Fruit fly (Drosophila melanogaster) whole organism, embryonic: ENCODE measurements around the gene snk.
A peak's percentile ranks its signal among the peaks of the same experiment; 100 is the strongest.

Experiments
- CG10366 ChIP-seq: fragments of 200-800 bp; sonication (Bioruptor generic); IDR thresholded peaks from 2 replicates; pipeline ENCODE4 v1.3.6; 2022; ENCODE audit warnings: missing biosample characterization, missing genetic modification characterization
- CG10654 ChIP-seq: fragments of 200-800 bp; sonication (Bioruptor generic); optimal IDR thresholded peaks from 2 replicates; lab custom pipeline; 2016; ENCODE audit warnings: missing biosample characterization, missing genetic modification characterization
- CG1233 ChIP-seq: fragments of 200-800 bp; sonication (Bioruptor generic); optimal IDR thresholded peaks from 4 replicates; lab custom pipeline; 2018; ENCODE audit warnings: missing biosample characterization, mild to moderate bottlenecking, missing genetic modification characterization
- CG14860 ChIP-seq: fragments of 200-800 bp; sonication (Bioruptor generic); IDR thresholded peaks from 3 replicates; pipeline ENCODE4 v1.3.6; 2022; ENCODE audit warnings: missing biosample characterization, missing genetic modification characterization; ENCODE audit not compliant: partially characterized antibody
- CG1529 ChIP-seq: fragments of 200-800 bp; sonication (Bioruptor generic); optimal IDR thresholded peaks from 3 replicates; lab custom pipeline; 2018; ENCODE audit warnings: missing biosample characterization, missing genetic modification characterization
- CG17361 ChIP-seq: fragments of 200-800 bp; sonication (Bioruptor generic); IDR thresholded peaks from 3 replicates; pipeline ENCODE4 v1.3.6; 2022; ENCODE audit warnings: missing biosample characterization, missing genetic modification characterization
- CG17612 ChIP-seq: fragments of 200-800 bp; sonication (Bioruptor generic); IDR thresholded peaks from 2 replicates; pipeline ENCODE4 v1.3.6; 2022; ENCODE audit warnings: missing biosample characterization, missing genetic modification characterization
- CG18476 ChIP-seq: fragments of 200-800 bp; sonication (Bioruptor generic); optimal IDR thresholded peaks from 2 replicates; lab custom pipeline; 2016; ENCODE audit warnings: missing biosample characterization, mild to moderate bottlenecking, missing genetic modification characterization
- CG2120 ChIP-seq: fragments of 200-800 bp; sonication (Bioruptor generic); optimal IDR thresholded peaks from 3 replicates; lab custom pipeline; 2016; ENCODE audit warnings: missing biosample characterization, missing genetic modification characterization
- CG2199 ChIP-seq: fragments of 200-800 bp; sonication (Bioruptor generic); IDR thresholded peaks from 3 replicates; pipeline ENCODE4 v1.3.6; 2022; ENCODE audit warnings: missing biosample characterization, missing genetic modification characterization
- CG34422 ChIP-seq: fragments of 200-800 bp; sonication (Bioruptor generic); IDR thresholded peaks from 3 replicates; pipeline ENCODE4 v1.3.6; 2022; ENCODE audit warnings: missing biosample characterization, missing genetic modification characterization
- CG3838 ChIP-seq: fragments of 200-800 bp; sonication (Bioruptor generic); optimal IDR thresholded peaks from 3 replicates; lab custom pipeline; 2016; ENCODE audit warnings: missing biosample characterization, missing genetic modification characterization
- CG3847 ChIP-seq: fragments of 200-800 bp; sonication (Bioruptor generic); IDR thresholded peaks from 2 replicates; pipeline ENCODE4 v1.3.6; 2022; ENCODE audit warnings: missing biosample characterization, missing genetic modification characterization
- CG4730 ChIP-seq: fragments of 200-800 bp; sonication (Bioruptor generic); IDR thresholded peaks from 2 replicates; pipeline ENCODE4 v1.3.6; 2022; ENCODE audit warnings: missing biosample characterization, missing genetic modification characterization
- CG4854 ChIP-seq: fragments of 200-800 bp; sonication (Bioruptor generic); optimal IDR thresholded peaks from 2 replicates; lab custom pipeline; 2016; ENCODE audit warnings: missing biosample characterization, missing genetic modification characterization, inconsistent platforms
- CG6254 ChIP-seq: fragments of 200-800 bp; sonication (Bioruptor generic); optimal IDR thresholded peaks from 3 replicates; lab custom pipeline; 2017; ENCODE audit warnings: mild to moderate bottlenecking, missing biosample characterization, missing genetic modification reagents, missing genetic modification characterization
- CG8290 ChIP-seq, 3 experiments: fragments of 200-800 bp; sonication (Bioruptor generic); optimal IDR thresholded peaks; 2 replicates each; lab custom pipeline; 2016 to 2019; ENCODE audit warnings: missing biosample characterization in 3 of 3, missing genetic modification characterization in 3 of 3, mild to moderate bottlenecking in 2 of 3, moderate library complexity in 1 of 3
- CG8359 ChIP-seq: fragments of 200-800 bp; sonication (Bioruptor generic); optimal IDR thresholded peaks from 2 replicates; lab custom pipeline; 2017; ENCODE audit warnings: missing biosample characterization, mild to moderate bottlenecking, missing genetic modification characterization, borderline replicate concordance
- CG9797 ChIP-seq: fragments of 200-800 bp; sonication (Bioruptor generic); optimal IDR thresholded peaks from 3 replicates; lab custom pipeline; 2018; ENCODE audit warnings: missing biosample characterization, mild to moderate bottlenecking, missing genetic modification characterization
- Chrac-16 ChIP-seq: fragments of 200-800 bp; sonication (Bioruptor generic); optimal IDR thresholded peaks from 3 replicates; lab custom pipeline; 2016; ENCODE audit warnings: missing biosample characterization, missing genetic modification characterization
- D19B ChIP-seq: fragments of 200-800 bp; sonication (Bioruptor generic); optimal IDR thresholded peaks from 2 replicates; lab custom pipeline; 2017; ENCODE audit warnings: missing biosample characterization, mild to moderate bottlenecking, missing genetic modification characterization
- Dip3 ChIP-seq: fragments of 200-800 bp; sonication (Bioruptor generic); optimal IDR thresholded peaks from 3 replicates; lab custom pipeline; 2016; ENCODE audit warnings: missing biosample characterization, missing genetic modification characterization
- HLHmδ ChIP-seq: fragments of 200-800 bp; sonication (Bioruptor generic); optimal IDR thresholded peaks from 2 replicates; lab custom pipeline; 2018; ENCODE audit warnings: missing biosample characterization, mild to moderate bottlenecking, missing genetic modification characterization, moderate library complexity
- Hr39 ChIP-seq: fragments of >200 bp; optimal IDR thresholded peaks from 2 replicates; lab custom pipeline; 2017
- Myb ChIP-seq: fragments of 200-800 bp; sonication (Bioruptor generic); optimal IDR thresholded peaks from 2 replicates; lab custom pipeline; 2016; ENCODE audit warnings: missing biosample characterization, missing genetic modification characterization
- Neu2 ChIP-seq: fragments of 200-800 bp; sonication (Bioruptor generic); optimal IDR thresholded peaks from 3 replicates; lab custom pipeline; 2016; ENCODE audit warnings: missing biosample characterization, missing genetic modification characterization, borderline replicate concordance
- Nf-YC ChIP-seq: fragments of 200-800 bp; optimal IDR thresholded peaks from 3 replicates; lab custom pipeline; 2019; ENCODE audit warnings: missing biosample characterization, mild to moderate bottlenecking, missing genetic modification characterization, moderate library complexity
- Rx ChIP-seq: fragments of 200-800 bp; sonication (Bioruptor generic); IDR thresholded peaks from 2 replicates; pipeline ENCODE4 v1.3.6; 2022; ENCODE audit warnings: missing biosample characterization, missing genetic modification characterization
- Tbp ChIP-seq: fragments of >200 bp; optimal IDR thresholded peaks from 2 replicates; lab custom pipeline; 2018; ENCODE audit warnings: missing biosample characterization, missing genetic modification characterization
- Vsx1 ChIP-seq: fragments of 200-800 bp; sonication (Bioruptor generic); optimal IDR thresholded peaks from 2 replicates; lab custom pipeline; 2017; ENCODE audit warnings: missing biosample characterization, mild to moderate bottlenecking, missing genetic modification characterization, missing genetic modification reagents
- Xrp1 ChIP-seq: fragments of 200-800 bp; sonication (Bioruptor generic); IDR thresholded peaks from 2 replicates; pipeline ENCODE4 v1.3.6; 2022; ENCODE audit warnings: missing biosample characterization, missing genetic modification characterization
- YL-1 ChIP-seq: fragments of 200-800 bp; sonication (Bioruptor generic); optimal IDR thresholded peaks from 3 replicates; lab custom pipeline; 2017; ENCODE audit warnings: missing biosample characterization, mild to moderate bottlenecking, missing genetic modification characterization
- amos ChIP-seq: fragments of 200-800 bp; sonication (Bioruptor generic); IDR thresholded peaks from 2 replicates; pipeline ENCODE4 v1.3.6; 2022; ENCODE audit warnings: missing biosample characterization, missing genetic modification characterization; ENCODE audit not compliant: partially characterized antibody
- cas ChIP-seq: fragments of 200-800 bp; sonication (Bioruptor generic); IDR thresholded peaks from 2 replicates; pipeline ENCODE4 v1.3.6; 2022; ENCODE audit warnings: missing biosample characterization, missing genetic modification characterization
- cato ChIP-seq: fragments of 200-800 bp; sonication (Bioruptor generic); optimal IDR thresholded peaks from 2 replicates; lab custom pipeline; 2016; ENCODE audit warnings: missing biosample characterization, missing genetic modification characterization, borderline replicate concordance
- chinmo ChIP-seq: fragments of 200-800 bp; sonication (Bioruptor generic); IDR thresholded peaks from 4 replicates; pipeline ENCODE4 v1.3.6; 2022; ENCODE audit warnings: missing biosample characterization, missing genetic modification characterization; ENCODE audit not compliant: partially characterized antibody
- dan ChIP-seq: fragments of 200-800 bp; sonication (Bioruptor generic); IDR thresholded peaks from 2 replicates; pipeline ENCODE4 v1.3.6; 2022; ENCODE audit warnings: missing biosample characterization, missing genetic modification characterization
- dati ChIP-seq: fragments of 200-800 bp; sonication (Bioruptor generic); IDR thresholded peaks from 2 replicates; pipeline ENCODE4 v1.3.6; 2022; ENCODE audit warnings: missing biosample characterization, missing genetic modification characterization
- dimm ChIP-seq: fragments of 200-800 bp; sonication (Bioruptor generic); IDR thresholded peaks from 2 replicates; pipeline ENCODE4 v1.3.6; 2022; ENCODE audit warnings: missing biosample characterization, missing genetic modification characterization
- emc ChIP-seq: fragments of 200-800 bp; sonication (Bioruptor generic); optimal IDR thresholded peaks from 2 replicates; lab custom pipeline; 2016; ENCODE audit warnings: missing biosample characterization, missing genetic modification characterization
- grn ChIP-seq: fragments of 200-800 bp; sonication (Bioruptor generic); optimal IDR thresholded peaks from 3 replicates; lab custom pipeline; 2017; ENCODE audit warnings: missing biosample characterization, missing genetic modification characterization
- ken ChIP-seq: fragments of 200-800 bp; sonication (Bioruptor generic); IDR thresholded peaks from 3 replicates; pipeline ENCODE4 v1.3.6; 2022; ENCODE audit warnings: missing biosample characterization, missing genetic modification characterization
- lola ChIP-seq, 3 experiments: fragments of >200 bp in 2 of 3; fragments of 200-800 bp in 1 of 3; sonication (Bioruptor generic) in 1 of 3; optimal IDR thresholded peaks; 2 replicates each; lab custom pipeline; 2017 to 2019; ENCODE audit warnings: missing biosample characterization in 3 of 3, missing genetic modification characterization in 3 of 3, mild to moderate bottlenecking in 1 of 3, moderate library complexity in 1 of 3
- nerfin-1 ChIP-seq: fragments of 200-800 bp; sonication (Bioruptor generic); optimal IDR thresholded peaks from 3 replicates; lab custom pipeline; 2019; ENCODE audit warnings: missing biosample characterization, mild to moderate bottlenecking, missing genetic modification characterization, moderate library complexity
- pita ChIP-seq: fragments of 200-800 bp; sonication (Bioruptor generic); optimal IDR thresholded peaks from 2 replicates; lab custom pipeline; 2017; ENCODE audit warnings: missing biosample characterization, mild to moderate bottlenecking, missing genetic modification characterization
- tll ChIP-seq, 2 experiments: fragments of 200-800 bp in 1 of 2; fragments of >200 bp in 1 of 2; sonication (Bioruptor generic) in 1 of 2; optimal IDR thresholded peaks; 2 replicates each; lab custom pipeline; 2017 to 2019; ENCODE audit warnings: missing biosample characterization in 2 of 2, missing genetic modification characterization in 2 of 2, mild to moderate bottlenecking in 1 of 2, moderate library complexity in 1 of 2
- trh ChIP-seq: fragments of 200-800 bp; sonication (Bioruptor generic); optimal IDR thresholded peaks from 2 replicates; lab custom pipeline; 2016; ENCODE audit warnings: missing biosample characterization, missing genetic modification characterization
- ttk ChIP-seq: fragments of 200-800 bp; sonication (Bioruptor generic); IDR thresholded peaks from 2 replicates; pipeline ENCODE4 v2.1.2; 2022; ENCODE audit warnings: missing biosample characterization, missing genetic modification characterization
- vfl ChIP-seq: fragments of 200-800 bp; sonication (Bioruptor generic); optimal IDR thresholded peaks from 2 replicates; lab custom pipeline; 2016; ENCODE audit warnings: missing biosample characterization, missing genetic modification characterization
- wdn ChIP-seq: fragments of 200-800 bp; sonication (Bioruptor generic); IDR thresholded peaks from 2 replicates; pipeline ENCODE4 v1.3.6; 2022; ENCODE audit warnings: missing biosample characterization, missing genetic modification characterization

snk gene

DNA sequence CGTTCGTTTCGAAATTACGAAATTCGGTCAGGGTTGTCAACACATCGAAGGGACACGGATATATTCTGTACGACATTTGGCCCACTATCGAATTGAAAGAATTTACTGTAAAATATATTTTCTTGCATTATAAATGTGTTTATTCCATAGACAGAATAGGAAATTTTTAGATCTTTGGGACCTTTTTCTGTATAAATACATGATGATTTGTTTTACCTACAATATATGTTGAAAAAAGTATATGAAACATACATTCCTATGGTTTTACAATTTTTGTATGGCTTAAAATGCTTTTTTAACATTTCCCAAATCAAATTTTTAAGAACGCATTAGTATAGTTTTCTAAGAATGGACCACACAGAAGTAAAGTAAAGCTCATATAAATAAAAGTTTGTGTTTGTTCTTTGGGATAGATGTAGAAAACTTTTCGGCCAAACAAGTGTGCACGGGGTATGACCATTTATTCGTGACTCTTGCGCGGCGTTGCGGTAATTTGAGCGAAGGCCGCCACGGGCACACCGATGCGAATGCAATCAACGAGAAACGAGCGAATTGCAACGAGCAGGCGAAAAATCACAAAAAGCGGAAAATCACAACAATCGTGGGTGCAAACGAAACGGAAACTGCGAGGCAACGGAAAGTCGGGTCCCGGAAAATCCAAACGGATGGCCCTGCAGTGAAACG, 44.9 kb downstream of the snk start, which contains the start of the genes CG17327, CG44194 and CG7518 (continued):
- TF ChIP-seq emc (no peak), CG10366 (GFP tag; lab: Robert Waterston, UW) (no peak), CG8359 (no peak), Hr39 (no peak), Dip3 (peak; percentile 22), CG17361 (GFP tag; lab: Robert Waterston, UW) (no peak), CG8290 (GFP tag; optimal IDR thresholded peaks at IDR 0.05; lab: Kevin White, UChicago) (no peak), CG8290 (tag; optimal IDR thresholded peaks at IDR 0.05; lab: Kevin White, UChicago) (no peak), CG18476 (GFP tag; lab: Kevin White, UChicago) (peak; percentile 6), CG4730 (GFP tag; lab: Robert Waterston, UW) (no peak), HLHmδ (GFP tag; lab: Kevin White, UChicago) (no peak), Vsx1 (GFP tag; lab: Kevin White, UChicago) (no peak), D19B (GFP tag; lab: Kevin White, UChicago) (no peak), CG2199 (GFP tag; lab: Robert Waterston, UW) (no peak), Xrp1 (no peak), CG1233 (no peak), CG3838 (GFP tag; lab: Kevin White, UChicago) (no peak), CG10654 (GFP tag; lab: Kevin White, UChicago) (peak; percentile 12), dati (GFP tag; lab: Robert Waterston, UW) (no peak), pita (GFP tag; lab: Kevin White, UChicago) (no peak), chinmo (GFP tag; lab: Robert Waterston, UW) (peak; percentile 80; the same call in 2 of the 4 replicates), nerfin-1 (peak; percentile 2), ttk (GFP tag; lab: Robert Waterston, UW) (no peak), cato (GFP tag; lab: Kevin White, UChicago) (peak; percentile 7), grn (GFP tag; lab: Kevin White, UChicago) (no peak), YL-1 (GFP tag; lab: Kevin White, UChicago) (peak; percentile 43), CG3847 (GFP tag; lab: Robert Waterston, UW) (peak; percentile 24; the same call in 1 of the 2 replicates), Myb (GFP tag; lab: Kevin White, UChicago) (peak; percentile 41), Nf-YC (tag; lab: Kevin White, UChicago) (no peak), Chrac-16 (no peak), amos (GFP tag; lab: Robert Waterston, UW) (peak; percentile 51), trh (GFP tag; lab: Kevin White, UChicago) (no peak), cas (GFP tag; lab: Robert Waterston, UW) (no peak), CG14860 (GFP tag; lab: Robert Waterston, UW) (0 out of 3 replicates have a peak, but pooled peaks have one; percentile 13), Neu2 (GFP tag; lab: Kevin White, UChicago) (no peak), dimm (GFP tag; lab: Robert Waterston, UW) (no peak), CG4854 (GFP tag; lab: Kevin White, UChicago) (no peak), Tbp (GFP tag; lab: Kevin White, UChicago) (no peak), CG1529 (GFP tag; lab: Kevin White, UChicago) (no peak), Rx (GFP tag; lab: Robert Waterston, UW) (no peak), ken (no peak), lola (GFP tag; optimal IDR thresholded peaks at IDR 0.05; lab: Kevin White, UChicago) (peak in 1 of 3 experiments; percentile 52), CG6254 (no peak), CG9797 (GFP tag; lab: Kevin White, UChicago) (peak; percentile 90), CG17612 (no peak), wdn (GFP tag; lab: Robert Waterston, UW) (no peak), vfl (no peak), dan (no peak), CG2120 (peak; percentile 42), tll (GFP tag; optimal IDR thresholded peaks at IDR 0.05; lab: Kevin White, UChicago) (peak in 1 of 2 experiments; percentile 25), CG34422 (peak; percentile 35; the same call in 1 of the 3 replicates)
